Fruit fly (Drosophila melanogaster) whole organism, pupa: Measurements from ENCODE around the gene BuGZ.

Experiments used
- CG10348 ChIP-seq: fragments of 200-800 bp; sonication (Bioruptor generic); IDR thresholded peaks from 2 replicates; pipeline ENCODE4 v1.3.6; 2022; ENCODE audit warnings: missing biosample characterization, missing genetic modification characterization
- CG12605 ChIP-seq: fragments of 200-800 bp; sonication (Bioruptor generic); IDR thresholded peaks from 2 replicates; pipeline ENCODE4 v1.3.6; 2022; ENCODE audit warnings: missing biosample characterization, missing genetic modification characterization
- CG13204 ChIP-seq: fragments of 200-800 bp; sonication (Bioruptor generic); optimal IDR thresholded peaks from 2 replicates; lab custom pipeline; 2018; ENCODE audit warnings: missing biosample characterization, mild to moderate bottlenecking, missing genetic modification characterization, moderate library complexity
- CG14655 ChIP-seq: fragments of 200-800 bp; sonication (Bioruptor generic); optimal IDR thresholded peaks from 3 replicates; lab custom pipeline; 2017; ENCODE audit warnings: mild to moderate bottlenecking, missing biosample characterization, missing genetic modification reagents, missing genetic modification characterization
- CG15710 ChIP-seq: fragments of 200-800 bp; sonication (Bioruptor generic); optimal IDR thresholded peaks from 2 replicates; lab custom pipeline; 2018; ENCODE audit warnings: missing biosample characterization, mild to moderate bottlenecking, missing genetic modification characterization, moderate library complexity
- CG17806 ChIP-seq: fragments of 200-800 bp; sonication (Bioruptor generic); optimal IDR thresholded peaks from 2 replicates; lab custom pipeline; 2018; ENCODE audit warnings: missing biosample characterization, mild to moderate bottlenecking, missing genetic modification characterization, moderate library complexity
- CG32121 ChIP-seq: fragments of 200-800 bp; sonication (Bioruptor generic); IDR thresholded peaks from 2 replicates; pipeline ENCODE4 v1.3.6; 2022; ENCODE audit warnings: missing biosample characterization, missing genetic modification characterization
- CG34367 ChIP-seq: fragments of 200-800 bp; sonication (Bioruptor generic); optimal IDR thresholded peaks from 2 replicates; lab custom pipeline; 2018; ENCODE audit warnings: missing biosample characterization, mild to moderate bottlenecking, missing genetic modification characterization
- CG4496 ChIP-seq: fragments of 200-800 bp; sonication (Bioruptor generic); IDR thresholded peaks from 3 replicates; pipeline ENCODE4 v1.3.6; 2022; ENCODE audit warnings: missing biosample characterization, missing genetic modification characterization
- CG8159 ChIP-seq: fragments of 200-800 bp; sonication (Bioruptor generic); optimal IDR thresholded peaks from 3 replicates; lab custom pipeline; 2018; ENCODE audit warnings: missing biosample characterization, mild to moderate bottlenecking, missing genetic modification characterization, moderate library complexity
- CG8301 ChIP-seq: fragments of 200-800 bp; sonication (Bioruptor generic); optimal IDR thresholded peaks from 2 replicates; lab custom pipeline; 2018; ENCODE audit warnings: missing biosample characterization, mild to moderate bottlenecking, missing genetic modification characterization
- CG9948 ChIP-seq: fragments of 200-800 bp; sonication (Bioruptor generic); optimal IDR thresholded peaks from 2 replicates; lab custom pipeline; 2018; ENCODE audit warnings: missing biosample characterization, mild to moderate bottlenecking, missing genetic modification characterization, moderate library complexity
- D1 ChIP-seq: fragments of 200-800 bp; sonication (Bioruptor generic); optimal IDR thresholded peaks from 2 replicates; lab custom pipeline; 2018; ENCODE audit warnings: missing biosample characterization, mild to moderate bottlenecking, missing genetic modification characterization, moderate library complexity
- EcR ChIP-seq: fragments of 200-800 bp; sonication (Bioruptor generic); optimal IDR thresholded peaks from 3 replicates; lab custom pipeline; 2019; ENCODE audit warnings: missing biosample characterization, missing genetic modification characterization, mild to moderate bottlenecking, moderate library complexity, missing genetic modification reagents
- Ets98B ChIP-seq: fragments of 200-800 bp; sonication (Bioruptor generic); IDR thresholded peaks from 2 replicates; pipeline ENCODE4 v1.3.6; 2022; ENCODE audit warnings: missing biosample characterization, missing genetic modification characterization
- Pif1A ChIP-seq: fragments of 200-800 bp; sonication (Bioruptor generic); optimal IDR thresholded peaks from 3 replicates; lab custom pipeline; 2016; ENCODE audit warnings: missing biosample characterization, missing genetic modification characterization
- Pif1B ChIP-seq: fragments of 200-800 bp; sonication (Bioruptor generic); optimal IDR thresholded peaks from 3 replicates; lab custom pipeline; 2016; ENCODE audit warnings: missing biosample characterization, missing genetic modification characterization
- Snoo ChIP-seq: fragments of 200-800 bp; sonication (Bioruptor generic); optimal IDR thresholded peaks from 3 replicates; lab custom pipeline; 2017; ENCODE audit warnings: missing biosample characterization, mild to moderate bottlenecking, missing genetic modification characterization, inconsistent platforms
- fd96Ca ChIP-seq: fragments of 200-800 bp; sonication (Bioruptor generic); IDR thresholded peaks from 3 replicates; pipeline ENCODE4 v1.3.6; 2022; ENCODE audit warnings: missing biosample characterization, missing genetic modification characterization
- gl ChIP-seq: fragments of 200-800 bp; sonication (Bioruptor generic); optimal IDR thresholded peaks from 2 replicates; lab custom pipeline; 2018; ENCODE audit warnings: missing biosample characterization, mild to moderate bottlenecking, missing genetic modification characterization
- rn ChIP-seq: fragments of 200-800 bp; sonication (Bioruptor generic); IDR thresholded peaks from 2 replicates; pipeline ENCODE4 v1.3.6; 2022; ENCODE audit warnings: missing biosample characterization, missing genetic modification characterization

BuGZ gene

DNA sequence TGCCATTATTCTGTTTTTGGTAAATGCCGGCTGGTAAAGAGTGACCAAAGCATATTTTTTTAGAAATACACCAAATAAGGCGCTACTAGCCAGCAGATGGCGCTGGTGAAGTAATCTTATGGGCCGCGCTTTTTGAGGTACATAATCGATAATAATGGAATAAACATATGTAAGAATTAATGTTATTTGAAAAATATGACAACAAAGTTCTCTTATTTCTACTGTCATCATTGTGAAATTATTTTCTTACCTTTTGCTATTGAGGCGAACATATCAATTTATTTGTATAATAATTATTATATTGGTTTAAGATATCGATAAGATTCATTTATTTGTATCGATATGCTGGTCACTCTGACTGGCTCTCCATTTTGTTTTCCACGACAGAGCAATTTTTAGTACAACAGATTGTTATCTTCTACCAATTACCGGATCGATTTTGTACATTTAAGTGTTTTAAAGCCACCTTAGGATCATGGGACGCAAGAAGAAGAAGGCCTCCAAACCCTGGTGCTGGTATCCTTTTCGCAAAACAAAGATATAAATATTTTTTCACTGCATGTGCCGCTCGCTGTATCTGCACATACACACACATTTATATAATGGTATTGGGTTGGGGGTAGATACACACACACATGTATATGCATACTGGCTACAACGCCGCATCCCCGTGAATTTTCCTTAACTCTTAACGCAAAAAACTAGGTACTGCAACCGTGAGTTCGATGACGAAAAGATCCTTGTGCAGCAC, at the start of gene BuGZ, which contains the start of gene LSm7:
BuGZ (plus strand) TSS at position 351 of the 751 bp plus-strand sequence.
LSm7 (minus strand) TSS at position 46 of the 751 bp plus-strand sequence.
- TF ChIP-seq Snoo (tag; lab: Kevin White, UChicago) (no peak), CG9948 (tag; lab: Kevin White, UChicago) (no peak), EcR (no peak), rn (GFP tag; lab: Robert Waterston, UW) (no peak), CG15710 (no peak), gl (tag; lab: Kevin White, UChicago) (no peak), fd96Ca (GFP tag; lab: Robert Waterston, UW) (no peak), Ets98B (no peak)

DNA sequence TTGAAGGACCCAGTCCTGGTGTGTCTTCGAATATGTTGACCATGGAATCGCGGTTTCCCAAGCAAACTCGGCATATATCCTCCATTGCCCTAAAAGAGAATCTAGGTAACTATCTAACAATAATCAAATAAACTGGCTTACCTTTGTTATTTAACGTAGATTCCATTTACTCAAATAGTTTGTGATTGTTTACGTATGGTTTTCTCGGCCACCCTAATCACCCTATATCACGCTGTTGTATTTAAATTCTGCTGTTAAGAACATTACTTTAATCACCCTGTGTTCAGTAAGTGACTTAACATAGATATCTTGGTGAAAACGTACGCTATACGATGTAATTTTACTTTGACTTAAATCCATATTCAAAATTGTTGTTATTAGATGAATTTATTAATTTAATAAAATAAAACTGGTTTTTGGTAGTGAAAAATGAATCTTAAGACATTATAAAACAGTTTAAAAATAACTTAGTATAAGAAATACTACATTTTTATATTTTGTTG, 40.1 kb upstream of the BuGZ start:
- TF ChIP-seq EcR (no peak), fd96Ca (GFP tag; lab: Robert Waterston, UW) (no peak), rn (GFP tag; lab: Robert Waterston, UW) (no peak), CG14655 (GFP tag; lab: Kevin White, UChicago) (no peak), CG34367 (tag; lab: Kevin White, UChicago) (no peak), CG15710 (no peak), Ets98B (no peak), CG12605 (GFP tag; lab: Robert Waterston, UW) (no peak), CG10348 (GFP tag; lab: Robert Waterston, UW) (no peak), CG8159 (tag; lab: Kevin White, UChicago) (no peak), CG17806 (tag; lab: Kevin White, UChicago) (no peak), gl (tag; lab: Kevin White, UChicago) (no peak), D1 (tag; lab: Kevin White, UChicago) (no peak)

DNA sequence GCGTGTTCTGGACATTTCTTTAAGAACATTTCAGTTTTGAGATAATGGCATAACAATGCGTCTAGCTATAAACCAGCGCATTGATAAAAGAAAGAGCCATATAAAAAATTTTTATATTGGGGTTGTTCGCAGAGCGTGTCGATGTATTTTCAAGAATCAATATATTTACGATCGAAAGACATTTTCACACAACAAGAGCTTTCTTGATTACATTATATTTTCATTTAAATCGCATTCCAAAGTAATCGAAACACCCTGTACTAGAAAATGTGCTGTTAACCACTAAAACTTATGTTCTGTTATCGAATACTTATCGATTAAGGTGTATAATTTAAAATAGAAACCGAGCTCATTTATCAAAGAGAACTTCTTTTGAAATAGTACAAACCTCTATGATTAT, 39.5 kb upstream of the BuGZ start:
- peak; percentile 50 for TF ChIP-seq CG15710
- peak; percentile 60 for TF ChIP-seq Pif1A (GFP tag; lab: Kevin White, UChicago)
- TF ChIP-seq CG13204 (GFP tag; lab: Kevin White, UChicago), result no peak
- peak; percentile 43 for TF ChIP-seq Pif1B (GFP tag; lab: Kevin White, UChicago)
- peak; percentile 37 for TF ChIP-seq Snoo (tag; lab: Kevin White, UChicago)
- no peak for TF ChIP-seq CG4496 (GFP tag; lab: Robert Waterston, UW)
- TF ChIP-seq rn (GFP tag; lab: Robert Waterston, UW), result no peak
- TF ChIP-seq CG32121, result no peak
- TF ChIP-seq CG12605 (GFP tag; lab: Robert Waterston, UW), result no peak
- no peak for TF ChIP-seq Ets98B
- TF ChIP-seq CG8301, result no peak
- no peak for TF ChIP-seq CG10348 (GFP tag; lab: Robert Waterston, UW)
- no peak for TF ChIP-seq CG8159 (tag; lab: Kevin White, UChicago)
- TF ChIP-seq CG34367 (tag; lab: Kevin White, UChicago), result no peak

DNA sequence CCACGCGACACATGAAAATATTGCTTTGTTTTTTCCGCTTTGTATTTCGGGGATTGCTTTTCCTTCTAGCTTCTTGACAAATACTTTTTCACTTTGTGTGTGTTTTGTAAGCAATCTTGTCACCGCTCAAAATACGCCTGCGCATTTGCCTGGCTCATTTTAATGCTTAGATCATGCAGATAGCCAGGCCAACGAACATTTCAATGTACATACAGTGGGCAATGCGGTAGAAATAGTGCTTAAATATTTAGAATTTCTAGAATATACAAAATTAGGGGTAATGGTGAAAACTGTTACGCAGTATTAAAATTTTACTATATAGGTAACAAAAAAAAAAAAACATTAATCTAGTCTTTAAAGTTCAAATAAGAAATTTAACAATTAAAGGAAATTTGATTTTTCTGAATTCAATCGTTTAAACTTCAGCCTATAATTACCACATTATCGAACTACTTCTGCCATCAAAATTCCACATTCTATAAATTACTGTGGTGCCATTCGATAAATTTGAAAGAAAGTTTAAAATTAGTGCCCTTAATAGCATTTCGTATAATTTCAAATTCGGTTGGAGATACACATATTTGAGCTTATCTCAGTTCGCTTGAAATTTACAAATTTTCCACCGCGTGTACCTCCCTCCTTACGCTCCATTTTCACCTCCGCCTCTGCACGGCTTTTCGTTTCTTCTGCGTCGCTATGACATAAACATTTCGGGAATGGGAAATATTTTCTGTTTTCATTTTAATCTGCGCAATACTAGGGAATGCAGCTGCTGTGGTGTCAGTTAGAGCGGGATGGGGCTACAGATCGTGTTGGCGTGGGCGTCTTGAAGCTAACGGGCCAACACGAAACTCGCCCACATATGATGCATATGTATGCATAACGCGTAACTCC, 36.1 kb upstream of the BuGZ start:
- no peak for TF ChIP-seq CG12605 (GFP tag; lab: Robert Waterston, UW)
- no peak for TF ChIP-seq CG34367 (tag; lab: Kevin White, UChicago)
- no peak for TF ChIP-seq Ets98B
- no peak for TF ChIP-seq CG13204 (GFP tag; lab: Kevin White, UChicago)
- TF ChIP-seq CG17806 (tag; lab: Kevin White, UChicago), result no peak
- no peak for TF ChIP-seq CG10348 (GFP tag; lab: Robert Waterston, UW)
- no peak for TF ChIP-seq rn (GFP tag; lab: Robert Waterston, UW)

DNA sequence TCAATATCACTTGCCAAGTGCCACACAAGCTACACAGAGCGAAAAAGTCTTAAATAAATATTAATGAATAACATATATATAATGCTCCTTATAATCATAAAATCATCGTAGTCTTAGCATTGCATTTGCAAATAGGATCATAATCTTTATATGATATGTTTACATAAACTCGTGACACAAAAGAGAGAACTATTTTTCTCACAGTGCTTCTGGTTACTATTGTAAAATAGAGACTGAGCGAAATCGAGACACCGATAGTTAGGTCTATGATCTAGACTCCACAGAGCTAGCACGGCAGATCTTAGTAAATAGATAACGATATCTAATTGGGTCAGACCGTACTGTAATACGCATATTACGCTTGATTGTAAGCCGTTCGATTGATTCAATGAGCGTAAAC, 33.5 kb upstream of the BuGZ start:
- no peak for TF ChIP-seq gl (tag; lab: Kevin White, UChicago)
- no peak for TF ChIP-seq CG8301
- peak; percentile 44 for TF ChIP-seq Pif1B (GFP tag; lab: Kevin White, UChicago)
- no peak for TF ChIP-seq D1 (tag; lab: Kevin White, UChicago)
- TF ChIP-seq Ets98B, result no peak
- peak; percentile 7 for TF ChIP-seq Pif1A (GFP tag; lab: Kevin White, UChicago)
- TF ChIP-seq CG14655 (GFP tag; lab: Kevin White, UChicago), result no peak
- no peak for TF ChIP-seq CG8159 (tag; lab: Kevin White, UChicago)
- TF ChIP-seq CG4496 (GFP tag; lab: Robert Waterston, UW), result no peak
- TF ChIP-seq CG12605 (GFP tag; lab: Robert Waterston, UW), result peak; percentile 88

DNA sequence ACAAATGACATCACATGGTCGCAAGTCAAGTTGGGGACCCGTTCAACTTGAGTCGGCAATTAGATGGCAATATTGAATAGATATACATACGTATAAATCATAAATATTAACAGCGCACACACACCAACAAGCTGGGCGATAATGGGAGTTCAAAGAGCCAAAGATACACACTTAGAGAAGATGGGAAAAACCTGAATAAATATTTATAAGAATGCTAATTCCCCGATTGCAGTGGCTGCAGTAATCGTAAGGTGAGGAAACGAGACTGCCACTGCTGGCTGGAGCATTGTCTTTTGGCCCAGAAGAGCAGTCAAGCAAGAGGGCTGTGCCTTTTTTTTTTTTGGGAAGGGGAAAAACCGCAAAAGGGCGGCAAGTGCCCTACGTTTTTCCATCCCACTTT, 33.0 kb upstream of the BuGZ start:
- TF ChIP-seq CG13204 (GFP tag; lab: Kevin White, UChicago) (no peak), CG32121 (no peak), EcR (no peak), CG12605 (GFP tag; lab: Robert Waterston, UW) (no peak), Snoo (tag; lab: Kevin White, UChicago) (no peak), gl (tag; lab: Kevin White, UChicago) (no peak), CG17806 (tag; lab: Kevin White, UChicago) (no peak), CG8301 (no peak), CG14655 (GFP tag; lab: Kevin White, UChicago) (no peak), CG9948 (tag; lab: Kevin White, UChicago) (no peak), fd96Ca (GFP tag; lab: Robert Waterston, UW) (no peak), CG4496 (GFP tag; lab: Robert Waterston, UW) (no peak), rn (GFP tag; lab: Robert Waterston, UW) (no peak), Ets98B (no peak), D1 (tag; lab: Kevin White, UChicago) (no peak), CG15710 (no peak)
- TF ChIP-seq, all 21 proteins: peak for 0
